Worm (Caenorhabditis elegans): ENCODE results near the gene nhr-54.

nhr-54 gene

ce11 chrV:16479275-16479674 is 26.5 kb downstream of the nhr-54 start, which contains the start of gene T08G3.11:
T08G3.11 (minus strand) TSS chrV:16479375.
- TF ChIP-seq lim-6 (tag; optimal IDR thresholded peaks at IDR 0.05) (no peak), pha-4 (tag; optimal IDR thresholded peaks at IDR 0.05) (no peak), nhr-11 (tag; optimal IDR thresholded peaks at IDR 0.05) (no peak), che-1 (tag; optimal IDR thresholded peaks at IDR 0.05) (no peak), npax-4 (tag; optimal IDR thresholded peaks at IDR 0.05) (no peak), hlh-8 (tag; optimal IDR thresholded peaks at IDR 0.05) (no peak), sdc-2 (tag; optimal IDR thresholded peaks at IDR 0.05) (no peak), sox-2 (GFP tag; IDR thresholded peaks at IDR 0.05) (no peak)

- TF ChIP-seq sdc-2 (tag; optimal IDR thresholded peaks at IDR 0.05): no peak
- TF ChIP-seq hlh-6 (tag; optimal IDR thresholded peaks at IDR 0.05): no peak
- no peak for TF ChIP-seq rnt-1 (tag; optimal IDR thresholded peaks at IDR 0.05)
- TF ChIP-seq ceh-6 (GFP tag; optimal IDR thresholded peaks at IDR 0.05): no peak
- TF ChIP-seq che-1 (tag; optimal IDR thresholded peaks at IDR 0.05): no peak
- no peak for TF ChIP-seq dve-1 (tag; optimal IDR thresholded peaks at IDR 0.05)
- TF ChIP-seq ztf-16 (tag; optimal IDR thresholded peaks at IDR 0.05): no peak
- TF ChIP-seq unc-55 (GFP tag; optimal IDR thresholded peaks at IDR 0.05): no peak
- no peak for TF ChIP-seq ceh-22 (tag; optimal IDR thresholded peaks at IDR 0.05)
- TF ChIP-seq hlh-13 (GFP tag; optimal IDR thresholded peaks at IDR 0.05): no peak
- TF ChIP-seq sox-4 (tag; optimal IDR thresholded peaks at IDR 0.05): no peak
- no peak for TF ChIP-seq ceh-31 (tag; optimal IDR thresholded peaks at IDR 0.05)
- TF ChIP-seq ets-4 (tag; optimal IDR thresholded peaks at IDR 0.05): no peak
- TF ChIP-seq fkh-6 (tag; optimal IDR thresholded peaks at IDR 0.05): no peak
- TF ChIP-seq pha-4 (tag; optimal IDR thresholded peaks at IDR 0.05): no peak
- TF ChIP-seq ceh-9 (tag; optimal IDR thresholded peaks at IDR 0.05): no peak
- TF ChIP-seq ceh-18 (tag; optimal IDR thresholded peaks at IDR 0.05): no peak
- TF ChIP-seq unc-86 (tag; optimal IDR thresholded peaks at IDR 0.05): no peak
- TF ChIP-seq T23F11.4 (GFP tag; optimal IDR thresholded peaks at IDR 0.05): no peak
- TF ChIP-seq nhr-11 (tag; optimal IDR thresholded peaks at IDR 0.05): no peak
Measured at ce11 chrV:16471995-16472563, 33.6 kb downstream of the nhr-54 start, which contains the start of gene srw-35. srw-35 (plus strand) TSS chrV:16472513.

- no peak for TF ChIP-seq pat-9 (tag; optimal IDR thresholded peaks at IDR 0.05)
- no peak for TF ChIP-seq hlh-30 (tag; optimal IDR thresholded peaks at IDR 0.05; ENCODE audit: insufficient read depth)
- no peak for TF ChIP-seq ceh-18 (tag; optimal IDR thresholded peaks at IDR 0.05)
- TF ChIP-seq mec-3 (tag; optimal IDR thresholded peaks at IDR 0.05; ENCODE audit: borderline replicate concordance): no peak
- TF ChIP-seq zip-5 (tag; optimal IDR thresholded peaks at IDR 0.05): no peak
- TF ChIP-seq ceh-34 (tag; optimal IDR thresholded peaks at IDR 0.05): no peak
- no peak for TF ChIP-seq hlh-13 (GFP tag; optimal IDR thresholded peaks at IDR 0.05)
- TF ChIP-seq ceh-9 (tag; optimal IDR thresholded peaks at IDR 0.05): no peak
- TF ChIP-seq pqm-1 (tag; optimal IDR thresholded peaks at IDR 0.05): no peak
- TF ChIP-seq ceh-45 (GFP tag; IDR thresholded peaks at IDR 0.05): no peak
- no peak for TF ChIP-seq hlh-6 (tag; optimal IDR thresholded peaks at IDR 0.05)
- no peak for TF ChIP-seq unc-42 (tag; optimal IDR thresholded peaks at IDR 0.05)
- no peak for TF ChIP-seq pha-2 (tag; optimal IDR thresholded peaks at IDR 0.05)
- no peak for TF ChIP-seq rnt-1 (tag; optimal IDR thresholded peaks at IDR 0.05)
- TF ChIP-seq ztf-16 (tag; optimal IDR thresholded peaks at IDR 0.05): no peak
- no peak for TF ChIP-seq odd-2 (tag; optimal IDR thresholded peaks at IDR 0.05)
- no peak for TF ChIP-seq ceh-14 (tag; optimal IDR thresholded peaks at IDR 0.05)
- no peak for TF ChIP-seq pag-3 (tag; optimal IDR thresholded peaks at IDR 0.05; ENCODE audit: borderline replicate concordance)
Measured at ce11 chrV:16470916-16471315, 34.8 kb downstream of the nhr-54 start, which contains the start of gene srh-138. srh-138 (minus strand) TSS chrV:16471016.

- TF ChIP-seq madf-2 (tag; optimal IDR thresholded peaks at IDR 0.05) (no peak), fax-1 (tag; optimal IDR thresholded peaks at IDR 0.05) (no peak), pha-2 (tag; optimal IDR thresholded peaks at IDR 0.05) (no peak), sox-2 (GFP tag; IDR thresholded peaks at IDR 0.05) (no peak), lim-6 (tag; optimal IDR thresholded peaks at IDR 0.05) (no peak), pha-4 (tag; optimal IDR thresholded peaks at IDR 0.05) (no peak), unc-3 (GFP tag; conservative IDR thresholded peaks at IDR 0.05) (no peak), unc-3 (tag; optimal IDR thresholded peaks at IDR 0.05) (no peak), pros-1 (tag; optimal IDR thresholded peaks at IDR 0.05) (no peak), ceh-14 (tag; optimal IDR thresholded peaks at IDR 0.05) (no peak), ama-1 (optimal IDR thresholded peaks at IDR 0.05) (no peak), unc-86 (tag; optimal IDR thresholded peaks at IDR 0.05) (no peak), ceh-45 (GFP tag; IDR thresholded peaks at IDR 0.05) (no peak), tbx-7 (tag; optimal IDR thresholded peaks at IDR 0.05) (no peak), tbx-2 (tag; optimal IDR thresholded peaks at IDR 0.05) (no peak), ztf-16 (tag; optimal IDR thresholded peaks at IDR 0.05) (no peak)
Measured at ce11 chrV:16467840-16468239, 37.9 kb downstream of the nhr-54 start, which contains the start of gene sru-44. sru-44 (minus strand) TSS chrV:16467940.

Data from whole organism, late embryonic.